Fruit fly (Drosophila melanogaster) whole organism, embryonic: ENCODE data around the gene rhea.

Source experiments
- Aef1 ChIP-seq: fragments of 200-800 bp; sonication (Bioruptor generic); IDR thresholded peaks from 3 replicates; pipeline ENCODE4 v1.3.6; 2022; ENCODE audit warnings: missing biosample characterization, missing genetic modification characterization
- Bgb ChIP-seq: fragments of 200-800 bp; sonication (Bioruptor generic); IDR thresholded peaks from 2 replicates; pipeline ENCODE4 v1.3.6; 2022; ENCODE audit warnings: missing biosample characterization, missing genetic modification characterization; ENCODE audit not compliant: partially characterized antibody
- CG10209 ChIP-seq: fragments of 200-800 bp; sonication (Bioruptor generic); optimal IDR thresholded peaks from 3 replicates; lab custom pipeline; 2017; ENCODE audit warnings: missing biosample characterization, mild to moderate bottlenecking, missing genetic modification characterization, missing genetic modification reagents
- CG10366 ChIP-seq: fragments of 200-800 bp; sonication (Bioruptor generic); IDR thresholded peaks from 2 replicates; pipeline ENCODE4 v1.3.6; 2022; ENCODE audit warnings: missing biosample characterization, missing genetic modification characterization
- CG11085 ChIP-seq: fragments of 200-800 bp; sonication (Bioruptor generic); IDR thresholded peaks from 2 replicates; pipeline ENCODE4 v1.3.6; 2022; ENCODE audit warnings: missing biosample characterization, missing genetic modification characterization
- CG12219 ChIP-seq: fragments of 200-800 bp; sonication (Bioruptor generic); optimal IDR thresholded peaks from 3 replicates; lab custom pipeline; 2018; ENCODE audit warnings: missing biosample characterization, mild to moderate bottlenecking, missing genetic modification characterization
- CG12391 ChIP-seq: fragments of 200-800 bp; sonication (Bioruptor generic); optimal IDR thresholded peaks from 3 replicates; lab custom pipeline; 2018; ENCODE audit warnings: missing biosample characterization, mild to moderate bottlenecking, missing genetic modification characterization, moderate library complexity
- CG13894 ChIP-seq: fragments of 200-800 bp; sonication (Bioruptor generic); optimal IDR thresholded peaks from 3 replicates; lab custom pipeline; 2018; ENCODE audit warnings: missing biosample characterization, mild to moderate bottlenecking, missing genetic modification characterization, moderate library complexity
- CG14667 ChIP-seq: fragments of 200-800 bp; sonication (Bioruptor generic); IDR thresholded peaks from 2 replicates; pipeline ENCODE4 v1.3.6; 2022; ENCODE audit warnings: missing biosample characterization, missing genetic modification characterization
- CG15601 ChIP-seq: fragments of 200-800 bp; sonication (Bioruptor generic); optimal IDR thresholded peaks from 3 replicates; lab custom pipeline; 2019; ENCODE audit warnings: missing biosample characterization, mild to moderate bottlenecking, missing genetic modification characterization, moderate library complexity
- CG17385 ChIP-seq: fragments of 200-800 bp; sonication (Bioruptor generic); optimal IDR thresholded peaks from 3 replicates; lab custom pipeline; 2018; ENCODE audit warnings: missing biosample characterization, mild to moderate bottlenecking, missing genetic modification characterization
- CG18262 ChIP-seq: fragments of 200-800 bp; optimal IDR thresholded peaks from 3 replicates; lab custom pipeline; 2019; ENCODE audit warnings: missing biosample characterization, mild to moderate bottlenecking, missing genetic modification characterization, moderate library complexity
- CG2199 ChIP-seq: fragments of 200-800 bp; sonication (Bioruptor generic); IDR thresholded peaks from 3 replicates; pipeline ENCODE4 v1.3.6; 2022; ENCODE audit warnings: missing biosample characterization, missing genetic modification characterization
- CG2875 ChIP-seq: fragments of 200-800 bp; sonication (Bioruptor generic); optimal IDR thresholded peaks from 2 replicates; lab custom pipeline; 2017; ENCODE audit warnings: missing biosample characterization, mild to moderate bottlenecking, missing genetic modification characterization, missing genetic modification reagents
- CG30403 ChIP-seq: fragments of 200-800 bp; sonication (Bioruptor generic); optimal IDR thresholded peaks from 3 replicates; lab custom pipeline; 2016; ENCODE audit warnings: missing biosample characterization, missing genetic modification characterization
- CG3163 ChIP-seq: fragments of 200-800 bp; sonication (Bioruptor generic); optimal IDR thresholded peaks from 3 replicates; lab custom pipeline; 2016; ENCODE audit warnings: missing biosample characterization, missing genetic modification characterization
- CG32772 ChIP-seq: fragments of 200-800 bp; sonication (Bioruptor generic); IDR thresholded peaks from 2 replicates; pipeline ENCODE4 v1.3.6; 2022; ENCODE audit warnings: missing biosample characterization, missing genetic modification characterization
- CG3838 ChIP-seq: fragments of 200-800 bp; sonication (Bioruptor generic); optimal IDR thresholded peaks from 3 replicates; lab custom pipeline; 2016; ENCODE audit warnings: missing biosample characterization, missing genetic modification characterization
- CG7372 ChIP-seq: fragments of 200-800 bp; sonication (Bioruptor generic); IDR thresholded peaks from 2 replicates; pipeline ENCODE4 v1.3.6; 2022; ENCODE audit warnings: missing biosample characterization, missing genetic modification characterization
- CG9797 ChIP-seq: fragments of 200-800 bp; sonication (Bioruptor generic); optimal IDR thresholded peaks from 3 replicates; lab custom pipeline; 2018; ENCODE audit warnings: missing biosample characterization, mild to moderate bottlenecking, missing genetic modification characterization
- CG9876 ChIP-seq: fragments of 200-800 bp; sonication (Bioruptor generic); optimal IDR thresholded peaks from 2 replicates; lab custom pipeline; 2016; ENCODE audit warnings: missing biosample characterization, missing genetic modification characterization
- CTCF ChIP-seq: fragments of 200-800 bp; sonication (Bioruptor generic); optimal IDR thresholded peaks from 2 replicates; lab custom pipeline; 2017; ENCODE audit warnings: missing biosample characterization, mild to moderate bottlenecking, missing genetic modification characterization, moderate library complexity
- Drgx ChIP-seq: fragments of 200-800 bp; sonication (Bioruptor generic); IDR thresholded peaks from 2 replicates; pipeline ENCODE4 v1.3.6; 2022; ENCODE audit warnings: missing biosample characterization, missing genetic modification characterization
- Fer1 ChIP-seq: fragments of 200-800 bp; sonication (Bioruptor generic); optimal IDR thresholded peaks from 2 replicates; lab custom pipeline; 2017; ENCODE audit warnings: missing biosample characterization, mild to moderate bottlenecking, missing genetic modification characterization
- NFAT ChIP-seq: fragments of 200-800 bp; sonication (Bioruptor generic); IDR thresholded peaks from 2 replicates; pipeline ENCODE4 v1.3.6; 2022; ENCODE audit warnings: missing biosample characterization, missing genetic modification characterization
- Trl ChIP-seq, 3 experiments: fragments of >200 bp in 2 of 3; fragments of 200-800 bp in 1 of 3; sonication (Bioruptor generic) in 1 of 3; optimal IDR thresholded peaks; 2 replicates in 1 of 3; 3 replicates in 2 of 3; lab custom pipeline; 2016 to 2017; ENCODE audit warnings: missing biosample characterization in 1 of 3, missing genetic modification characterization in 1 of 3
- ara ChIP-seq: fragments of 200-800 bp; sonication (Bioruptor generic); IDR thresholded peaks from 2 replicates; pipeline ENCODE4 v1.3.6; 2022; ENCODE audit warnings: missing biosample characterization, missing genetic modification characterization
- ato ChIP-seq: fragments of 200-800 bp; sonication (Bioruptor generic); IDR thresholded peaks from 2 replicates; pipeline ENCODE4 v1.3.6; 2022; ENCODE audit warnings: missing biosample characterization, missing genetic modification characterization; ENCODE audit not compliant: partially characterized antibody
- cas ChIP-seq: fragments of 200-800 bp; sonication (Bioruptor generic); IDR thresholded peaks from 2 replicates; pipeline ENCODE4 v1.3.6; 2022; ENCODE audit warnings: missing biosample characterization, missing genetic modification characterization
- chm ChIP-seq: fragments of 200-800 bp; sonication (Bioruptor generic); IDR thresholded peaks from 2 replicates; pipeline ENCODE4 v1.3.6; 2022; ENCODE audit warnings: missing biosample characterization, missing genetic modification characterization
- cwo ChIP-seq: fragments of 200-800 bp; sonication (Bioruptor generic); optimal IDR thresholded peaks from 3 replicates; lab custom pipeline; 2017; ENCODE audit warnings: missing biosample characterization, missing genetic modification characterization, mild to moderate bottlenecking, moderate library complexity, missing genetic modification reagents
- disco-r ChIP-seq: fragments of 200-800 bp; sonication (Bioruptor generic); optimal IDR thresholded peaks from 2 replicates; lab custom pipeline; 2016; ENCODE audit warnings: missing biosample characterization, missing genetic modification characterization
- dmrt99B ChIP-seq: fragments of 200-800 bp; sonication (Bioruptor generic); optimal IDR thresholded peaks from 2 replicates; lab custom pipeline; 2018; ENCODE audit warnings: missing biosample characterization, mild to moderate bottlenecking, missing genetic modification characterization, moderate library complexity
- dpn ChIP-seq, 2 experiments: fragments of 200-800 bp; sonication (Bioruptor generic); optimal IDR thresholded peaks; 3 replicates each; lab custom pipeline; 2016; ENCODE audit warnings: missing biosample characterization in 2 of 2, missing genetic modification characterization in 2 of 2
- fd102C ChIP-seq: fragments of 200-800 bp; sonication (Bioruptor generic); optimal IDR thresholded peaks from 2 replicates; lab custom pipeline; 2018; ENCODE audit warnings: missing biosample characterization, mild to moderate bottlenecking, missing genetic modification characterization, moderate library complexity
- gcm ChIP-seq: fragments of 200-800 bp; sonication (Bioruptor generic); optimal IDR thresholded peaks from 2 replicates; lab custom pipeline; 2019; ENCODE audit warnings: missing biosample characterization, mild to moderate bottlenecking, missing genetic modification characterization, moderate library complexity
- hbn ChIP-seq: fragments of 200-800 bp; sonication (Bioruptor generic); IDR thresholded peaks from 2 replicates; pipeline ENCODE4 v1.3.6; 2022; ENCODE audit warnings: missing biosample characterization, missing genetic modification characterization; ENCODE audit not compliant: partially characterized antibody
- hkb ChIP-seq, 2 experiments: fragments of 200-800 bp in 1 of 2; fragments of >200 bp in 1 of 2; sonication (Bioruptor generic) in 1 of 2; IDR thresholded peaks in 1 of 2; optimal IDR thresholded peaks in 1 of 2; 2 replicates each; pipeline versions ENCODE4 v1.3.6 to Lab custom; 2017 to 2022; ENCODE audit warnings: missing biosample characterization in 1 of 2, missing genetic modification characterization in 1 of 2
- ind ChIP-seq: fragments of 200-800 bp; sonication (Bioruptor generic); optimal IDR thresholded peaks from 3 replicates; lab custom pipeline; 2016; ENCODE audit warnings: missing biosample characterization, missing genetic modification characterization
- jigr1 ChIP-seq: fragments of 200-800 bp; sonication (Bioruptor generic); IDR thresholded peaks from 3 replicates; pipeline ENCODE4 v1.3.6; 2022; ENCODE audit warnings: missing biosample characterization, missing genetic modification characterization
- lab ChIP-seq: fragments of 200-800 bp; sonication (Bioruptor generic); optimal IDR thresholded peaks from 3 replicates; lab custom pipeline; 2017; ENCODE audit warnings: missing biosample characterization, missing genetic modification characterization, mild to moderate bottlenecking, moderate library complexity, missing genetic modification reagents
- luna ChIP-seq: fragments of 200-800 bp; sonication (Bioruptor generic); optimal IDR thresholded peaks from 2 replicates; lab custom pipeline; 2016; ENCODE audit warnings: missing biosample characterization, missing genetic modification characterization
- org-1 ChIP-seq: fragments of 200-800 bp; sonication (Bioruptor generic); optimal IDR thresholded peaks from 2 replicates; lab custom pipeline; 2017; ENCODE audit warnings: missing biosample characterization, missing genetic modification characterization
- pros ChIP-seq: fragments of 200-800 bp; sonication (Bioruptor generic); optimal IDR thresholded peaks from 3 replicates; lab custom pipeline; 2019; ENCODE audit warnings: missing biosample characterization, mild to moderate bottlenecking, missing genetic modification characterization, moderate library complexity
- ranshi ChIP-seq: fragments of 200-800 bp; sonication (Bioruptor generic); IDR thresholded peaks from 2 replicates; pipeline ENCODE4 v1.3.6; 2022; ENCODE audit warnings: missing biosample characterization, missing genetic modification characterization
- row ChIP-seq: fragments of 200-800 bp; sonication (Bioruptor generic); IDR thresholded peaks from 3 replicates; pipeline ENCODE4 v1.3.6; 2022; ENCODE audit warnings: missing biosample characterization, missing genetic modification characterization
- salm ChIP-seq: fragments of 200-800 bp; sonication (Bioruptor generic); optimal IDR thresholded peaks from 2 replicates; lab custom pipeline; 2018; ENCODE audit warnings: missing biosample characterization, mild to moderate bottlenecking, missing genetic modification characterization
- sisA ChIP-seq: fragments of 200-800 bp; sonication (Bioruptor generic); IDR thresholded peaks from 2 replicates; pipeline ENCODE4 v1.3.6; 2022; ENCODE audit warnings: missing biosample characterization, missing genetic modification characterization
- slbo ChIP-seq: fragments of 200-800 bp; sonication (Bioruptor generic); IDR thresholded peaks from 2 replicates; pipeline ENCODE4 v1.3.6; 2022; ENCODE audit warnings: missing biosample characterization, missing genetic modification characterization
- zfh1 ChIP-seq: fragments of 200-800 bp; sonication (Bioruptor generic); IDR thresholded peaks from 3 replicates; pipeline ENCODE4 v1.3.6; 2022; ENCODE audit warnings: missing biosample characterization, missing genetic modification characterization

The rhea gene

dm6 chr3L:8506975-8507441 lies 37.8 kb upstream of the rhea start, which contains the start of gene CG43163 (continued):
- peak; percentile 72 for TF ChIP-seq Aef1 (GFP tag; lab: Robert Waterston, UW)
- TF ChIP-seq Bgb, result peak; percentile 43; the same call in 1 of the 2 replicates
- peak; percentile 52 for TF ChIP-seq CG10209
- TF ChIP-seq zfh1 (GFP tag; lab: Robert Waterston, UW), result peak; percentile 71
- peak; percentile 51 for TF ChIP-seq CG13894
- TF ChIP-seq CG3838 (GFP tag; lab: Kevin White, UChicago), result peak; percentile 61
- no peak for TF ChIP-seq luna (GFP tag; lab: Kevin White, UChicago)
- no peak for TF ChIP-seq dmrt99B
- peak in 1 of 2 experiments; percentile 1 for TF ChIP-seq Trl (optimal IDR thresholded peaks at IDR 0.05; lab: Kevin White, UChicago)
- TF ChIP-seq Trl (GFP tag; optimal IDR thresholded peaks at IDR 0.05; lab: Kevin White, UChicago), result peak; percentile 35
- TF ChIP-seq CTCF (GFP tag; lab: Kevin White, UChicago), result peak; percentile 73
- peak; percentile 58; the same call in 1 of the 2 replicates for TF ChIP-seq ranshi (GFP tag; lab: Robert Waterston, UW)
- TF ChIP-seq lab (GFP tag; lab: Kevin White, UChicago), result peak; percentile 78
- TF ChIP-seq dpn (GFP tag; optimal IDR thresholded peaks at IDR 0.05; lab: Kevin White, UChicago), result peak; percentile 61 to 68
- TF ChIP-seq CG30403 (GFP tag; lab: Kevin White, UChicago), result peak; percentile 70
- peak; percentile 88 for TF ChIP-seq row (GFP tag; lab: Robert Waterston, UW)
- peak; percentile 67 for TF ChIP-seq CG17385 (GFP tag; lab: Kevin White, UChicago)
- TF ChIP-seq CG9876 (GFP tag; lab: Kevin White, UChicago), result no peak
- peak; percentile 34 for TF ChIP-seq CG2875 (GFP tag; lab: Kevin White, UChicago)
- no peak for TF ChIP-seq jigr1 (GFP tag; lab: Robert Waterston, UW)
- TF ChIP-seq CG11085 (GFP tag; lab: Robert Waterston, UW), result peak; percentile 37; the same call in 1 of the 2 replicates
- TF ChIP-seq Drgx, result peak; percentile 65
- TF ChIP-seq NFAT (GFP tag; lab: Robert Waterston, UW), result peak; percentile 63
- TF ChIP-seq ato (GFP tag; lab: Robert Waterston, UW), result peak; percentile 47; the same call in 1 of the 2 replicates
- peak; percentile 72 for TF ChIP-seq CG18262
- peak; percentile 81 for TF ChIP-seq CG12391
- peak; percentile 35 for TF ChIP-seq ind (GFP tag; lab: Kevin White, UChicago)
- peak; percentile 32 for TF ChIP-seq cwo (GFP tag; lab: Kevin White, UChicago)
- no peak for TF ChIP-seq pros (GFP tag; lab: Kevin White, UChicago)
- TF ChIP-seq hkb (optimal IDR thresholded peaks at IDR 0.05; lab: Kevin White, UChicago), result no peak
- peak; percentile 77 for TF ChIP-seq hkb (GFP tag; IDR thresholded peaks at IDR 0.05; lab: Robert Waterston, UW)
- TF ChIP-seq org-1, result peak; percentile 12
- peak; percentile 21; the same call in 1 of the 2 replicates for TF ChIP-seq CG14667 (GFP tag; lab: Robert Waterston, UW)
- no peak for TF ChIP-seq fd102C (GFP tag; lab: Kevin White, UChicago)
- peak; percentile 47 for TF ChIP-seq CG12219 (GFP tag; lab: Kevin White, UChicago)
- TF ChIP-seq CG32772 (GFP tag; lab: Robert Waterston, UW), result peak; percentile 30; the same call in 1 of the 2 replicates
- peak; percentile 42; the same call in 1 of the 3 replicates for TF ChIP-seq CG2199
- peak; percentile 66 for TF ChIP-seq gcm (GFP tag; lab: Kevin White, UChicago)
- peak; percentile 83 for TF ChIP-seq chm (GFP tag; lab: Robert Waterston, UW)
- peak; percentile 60 for TF ChIP-seq CG7372 (GFP tag; lab: Robert Waterston, UW)
- TF ChIP-seq cas (GFP tag; lab: Robert Waterston, UW), result no peak
- TF ChIP-seq sisA (GFP tag; lab: Robert Waterston, UW), result peak; percentile 73
- TF ChIP-seq disco-r (GFP tag; lab: Kevin White, UChicago), result no peak
- peak; percentile 58 for TF ChIP-seq CG15601 (tag; lab: Kevin White, UChicago)
- peak; percentile 65 for TF ChIP-seq Fer1 (GFP tag; lab: Kevin White, UChicago)
- peak; percentile 32; the same call in 1 of the 2 replicates for TF ChIP-seq hbn (GFP tag; lab: Robert Waterston, UW)
- TF ChIP-seq slbo (GFP tag; lab: Robert Waterston, UW), result peak; percentile 80
- TF ChIP-seq salm (tag; lab: Kevin White, UChicago), result peak; percentile 47
- peak; percentile 83 for TF ChIP-seq CG9797 (GFP tag; lab: Kevin White, UChicago)
- TF ChIP-seq CG3163 (GFP tag; lab: Kevin White, UChicago), result no peak
- peak; percentile 78 for TF ChIP-seq ara
- peak; percentile 50 for TF ChIP-seq CG10366 (GFP tag; lab: Robert Waterston, UW)
